Fruit fly (Drosophila melanogaster) whole organism, embryonic: ENCODE data around the gene Orc2.

Experiments
- CG11456 ChIP-seq: fragments of 200-800 bp; sonication (Bioruptor generic); IDR thresholded peaks from 3 replicates; pipeline ENCODE4 v1.3.6; 2022; ENCODE audit warnings: missing biosample characterization, missing genetic modification characterization
- CG18764 ChIP-seq: fragments of 200-800 bp; sonication (Bioruptor generic); optimal IDR thresholded peaks from 3 replicates; lab custom pipeline; 2016; ENCODE audit warnings: missing biosample characterization, missing genetic modification characterization
- Gug ChIP-seq: fragments of 200-800 bp; sonication (Bioruptor generic); IDR thresholded peaks from 4 replicates; pipeline ENCODE4 v1.3.6; 2022; ENCODE audit warnings: missing biosample characterization, missing genetic modification characterization
- Mad ChIP-seq: fragments of 200-800 bp; sonication (Bioruptor generic); optimal IDR thresholded peaks from 2 replicates; lab custom pipeline; 2016; ENCODE audit warnings: missing biosample characterization, missing genetic modification characterization
- ind ChIP-seq: fragments of 200-800 bp; sonication (Bioruptor generic); optimal IDR thresholded peaks from 3 replicates; lab custom pipeline; 2016; ENCODE audit warnings: missing biosample characterization, missing genetic modification characterization
- wdn ChIP-seq: fragments of 200-800 bp; sonication (Bioruptor generic); IDR thresholded peaks from 2 replicates; pipeline ENCODE4 v1.3.6; 2022; ENCODE audit warnings: missing biosample characterization, missing genetic modification characterization

DNA sequence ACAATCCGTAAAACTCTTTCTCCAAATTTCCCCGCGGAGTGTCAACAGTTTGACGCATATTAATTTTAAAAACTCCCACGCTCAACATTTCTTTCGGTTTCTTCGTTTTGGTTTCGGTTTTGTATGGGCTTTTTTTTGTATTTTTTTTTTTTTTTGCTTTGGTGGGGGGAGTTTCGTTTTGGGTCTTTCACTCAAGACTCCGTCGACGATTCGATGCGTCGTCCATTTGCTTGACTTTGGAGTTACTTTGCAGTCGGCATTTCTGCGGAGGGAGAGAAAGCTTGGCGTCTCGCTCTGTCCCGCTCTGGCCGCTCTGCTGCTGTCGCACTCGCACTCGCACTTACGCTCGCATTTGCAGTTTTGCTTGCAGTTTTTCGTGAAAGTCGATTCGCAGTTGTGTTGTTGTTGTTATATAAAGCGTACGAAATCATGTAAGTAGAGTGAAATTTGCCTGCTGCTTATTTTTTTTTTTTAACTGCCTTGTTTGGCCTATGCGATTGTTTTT lies 10.1 kb downstream of the Orc2 start:
- TF ChIP-seq CG11456 (GFP tag; lab: Robert Waterston, UW) (no peak), Mad (no peak), wdn (GFP tag; lab: Robert Waterston, UW) (no peak), Gug (no peak), CG18764 (GFP tag; lab: Kevin White, UChicago) (no peak), ind (GFP tag; lab: Kevin White, UChicago) (no peak)
